Fruit fly (Drosophila melanogaster) whole organism, embryonic: ENCODE results near the gene Dbp73D.

Source experiments
- Awh ChIP-seq: fragments of 200-800 bp; sonication (Bioruptor generic); IDR thresholded peaks from 2 replicates; pipeline ENCODE4, ENCODE4 v1.3.6; 2022; ENCODE audit warnings: missing biosample characterization, missing genetic modification characterization
- CG10209 ChIP-seq: fragments of 200-800 bp; sonication (Bioruptor generic); optimal IDR thresholded peaks from 3 replicates; lab custom pipeline; 2017; ENCODE audit warnings: missing biosample characterization, mild to moderate bottlenecking, missing genetic modification characterization, missing genetic modification reagents
- CG10565 ChIP-seq: fragments of 200-800 bp; sonication (Bioruptor generic); optimal IDR thresholded peaks from 3 replicates; lab custom pipeline; 2016; ENCODE audit warnings: missing biosample characterization, mild to moderate bottlenecking, missing genetic modification characterization
- CG12155 ChIP-seq: fragments of 200-800 bp; sonication (Bioruptor generic); optimal IDR thresholded peaks from 3 replicates; lab custom pipeline; 2016; ENCODE audit warnings: missing biosample characterization, missing genetic modification characterization
- CG12744 ChIP-seq: fragments of 200-800 bp; sonication (Bioruptor generic); optimal IDR thresholded peaks from 2 replicates; lab custom pipeline; 2016; ENCODE audit warnings: missing biosample characterization, missing genetic modification characterization
- CG12769 ChIP-seq: fragments of 200-800 bp; sonication (Bioruptor generic); optimal IDR thresholded peaks from 2 replicates; lab custom pipeline; 2019; ENCODE audit warnings: missing biosample characterization, mild to moderate bottlenecking, missing genetic modification characterization, moderate library complexity
- CG13424 ChIP-seq: fragments of 200-800 bp; sonication (Bioruptor generic); optimal IDR thresholded peaks from 2 replicates; lab custom pipeline; 2019; ENCODE audit warnings: missing biosample characterization, mild to moderate bottlenecking, missing genetic modification characterization, moderate library complexity
- CG13775 ChIP-seq: fragments of 200-800 bp; sonication (Bioruptor generic); optimal IDR thresholded peaks from 3 replicates; lab custom pipeline; 2017; ENCODE audit warnings: missing biosample characterization, mild to moderate bottlenecking, missing genetic modification characterization
- CG18262 ChIP-seq: fragments of 200-800 bp; optimal IDR thresholded peaks from 3 replicates; lab custom pipeline; 2019; ENCODE audit warnings: missing biosample characterization, mild to moderate bottlenecking, missing genetic modification characterization, moderate library complexity
- CG18764 ChIP-seq: fragments of 200-800 bp; sonication (Bioruptor generic); optimal IDR thresholded peaks from 3 replicates; lab custom pipeline; 2016; ENCODE audit warnings: missing biosample characterization, missing genetic modification characterization
- CG2678 ChIP-seq: fragments of 200-800 bp; sonication (Bioruptor generic); optimal IDR thresholded peaks from 3 replicates; lab custom pipeline; 2019; ENCODE audit warnings: missing biosample characterization, mild to moderate bottlenecking, missing genetic modification characterization, moderate library complexity
- CG30020 ChIP-seq: fragments of 200-800 bp; optimal IDR thresholded peaks from 2 replicates; lab custom pipeline; 2019; ENCODE audit warnings: missing biosample characterization, mild to moderate bottlenecking, missing genetic modification characterization, moderate library complexity
- CG3995 ChIP-seq: fragments of 200-800 bp; sonication (Bioruptor generic); optimal IDR thresholded peaks from 3 replicates; lab custom pipeline; 2016; ENCODE audit warnings: missing biosample characterization, missing genetic modification characterization
- CG4282 ChIP-seq: fragments of 200-800 bp; sonication (Bioruptor generic); optimal IDR thresholded peaks from 2 replicates; lab custom pipeline; 2016; ENCODE audit warnings: missing biosample characterization, missing genetic modification characterization
- CG6254 ChIP-seq: fragments of 200-800 bp; sonication (Bioruptor generic); optimal IDR thresholded peaks from 3 replicates; lab custom pipeline; 2017; ENCODE audit warnings: mild to moderate bottlenecking, missing biosample characterization, missing genetic modification reagents, missing genetic modification characterization
- CG7357 ChIP-seq: fragments of 200-800 bp; sonication (Bioruptor generic); IDR thresholded peaks from 3 replicates; pipeline ENCODE4 v1.3.6; 2022; ENCODE audit warnings: missing biosample characterization, missing genetic modification characterization
- CG7372 ChIP-seq: fragments of 200-800 bp; sonication (Bioruptor generic); IDR thresholded peaks from 2 replicates; pipeline ENCODE4 v1.3.6; 2022; ENCODE audit warnings: missing biosample characterization, missing genetic modification characterization
- CG7556 ChIP-seq: fragments of 200-800 bp; sonication (Bioruptor generic); optimal IDR thresholded peaks from 2 replicates; lab custom pipeline; 2017; ENCODE audit warnings: missing biosample characterization, mild to moderate bottlenecking, missing genetic modification characterization
- CG7786 ChIP-seq: fragments of 200-800 bp; sonication (Bioruptor generic); optimal IDR thresholded peaks from 2 replicates; lab custom pipeline; 2016; ENCODE audit warnings: missing biosample characterization, missing genetic modification characterization
- CrebB ChIP-seq: fragments of 200-800 bp; sonication (Bioruptor generic); optimal IDR thresholded peaks from 3 replicates; lab custom pipeline; 2018; ENCODE audit warnings: missing biosample characterization, mild to moderate bottlenecking, missing genetic modification characterization
- Dek ChIP-seq: fragments of 200-800 bp; sonication (Bioruptor generic); optimal IDR thresholded peaks from 3 replicates; lab custom pipeline; 2019; ENCODE audit warnings: missing biosample characterization, mild to moderate bottlenecking, missing genetic modification characterization, moderate library complexity
- Dref ChIP-seq: fragments of 200-800 bp; sonication (Bioruptor generic); IDR thresholded peaks from 2 replicates; pipeline ENCODE4 v1.3.6; 2022; ENCODE audit warnings: missing biosample characterization, missing genetic modification characterization
- Nf-YB ChIP-seq: fragments of 200-800 bp; sonication (Bioruptor generic); optimal IDR thresholded peaks from 3 replicates; lab custom pipeline; 2019; ENCODE audit warnings: missing biosample characterization, mild to moderate bottlenecking, missing genetic modification characterization, moderate library complexity
- Poxn ChIP-seq: fragments of 200-800 bp; sonication (Bioruptor generic); IDR thresholded peaks from 2 replicates; pipeline ENCODE4 v1.3.6; 2022; ENCODE audit warnings: missing biosample characterization, missing genetic modification characterization
- Rx ChIP-seq: fragments of 200-800 bp; sonication (Bioruptor generic); IDR thresholded peaks from 2 replicates; pipeline ENCODE4 v1.3.6; 2022; ENCODE audit warnings: missing biosample characterization, missing genetic modification characterization
- Taf1 ChIP-seq: fragments of 200-800 bp; sonication (Bioruptor generic); IDR thresholded peaks from 2 replicates; pipeline ENCODE4 v1.3.6; 2022; ENCODE audit warnings: missing biosample characterization, missing genetic modification characterization
- YL-1 ChIP-seq: fragments of 200-800 bp; sonication (Bioruptor generic); optimal IDR thresholded peaks from 3 replicates; lab custom pipeline; 2017; ENCODE audit warnings: missing biosample characterization, mild to moderate bottlenecking, missing genetic modification characterization
- abd-A ChIP-seq: fragments of 200-800 bp; sonication (Bioruptor generic); optimal IDR thresholded peaks from 3 replicates; lab custom pipeline; 2019; ENCODE audit warnings: missing biosample characterization, mild to moderate bottlenecking, missing genetic modification characterization, moderate library complexity
- ase ChIP-seq: fragments of 200-800 bp; sonication (Bioruptor generic); IDR thresholded peaks from 3 replicates; pipeline ENCODE4 v1.3.6; 2022; ENCODE audit warnings: missing biosample characterization, missing genetic modification characterization
- cas ChIP-seq: fragments of 200-800 bp; sonication (Bioruptor generic); IDR thresholded peaks from 2 replicates; pipeline ENCODE4 v1.3.6; 2022; ENCODE audit warnings: missing biosample characterization, missing genetic modification characterization
- chn ChIP-seq: fragments of 200-800 bp; sonication (Bioruptor generic); optimal IDR thresholded peaks from 2 replicates; lab custom pipeline; 2016; ENCODE audit warnings: missing biosample characterization, missing genetic modification characterization
- corto ChIP-seq: fragments of 200-800 bp; sonication (Bioruptor generic); optimal IDR thresholded peaks from 2 replicates; lab custom pipeline; 2016; ENCODE audit warnings: missing biosample characterization, mild to moderate bottlenecking, missing genetic modification characterization, moderate library complexity
- croc ChIP-seq: fragments of 200-800 bp; sonication (Bioruptor generic); conservative IDR thresholded peaks from 3 replicates; pipeline ENCODE4 v1.3.6; 2022; ENCODE audit warnings: missing biosample characterization, missing genetic modification characterization
- da ChIP-seq: fragments of 200-800 bp; sonication (Bioruptor generic); optimal IDR thresholded peaks from 2 replicates; lab custom pipeline; 2016; ENCODE audit warnings: missing biosample characterization, missing genetic modification characterization
- en ChIP-seq: fragments of 200-800 bp; sonication (Bioruptor generic); optimal IDR thresholded peaks from 2 replicates; lab custom pipeline; 2016; ENCODE audit warnings: missing biosample characterization, missing genetic modification characterization
- ewg ChIP-seq: fragments of 200-800 bp; sonication (Bioruptor generic); optimal IDR thresholded peaks from 3 replicates; lab custom pipeline; 2017; ENCODE audit warnings: mild to moderate bottlenecking, missing biosample characterization, missing genetic modification reagents, missing genetic modification characterization
- hth ChIP-seq: fragments of >200 bp; optimal IDR thresholded peaks from 2 replicates; lab custom pipeline; 2017; ENCODE audit warnings: inconsistent platforms
- jumu ChIP-seq: fragments of 200-800 bp; sonication (Bioruptor generic); optimal IDR thresholded peaks from 3 replicates; lab custom pipeline; 2016; ENCODE audit warnings: missing biosample characterization, missing genetic modification characterization
- mirr ChIP-seq: fragments of 200-800 bp; sonication (Bioruptor generic); optimal IDR thresholded peaks from 3 replicates; lab custom pipeline; 2018; ENCODE audit warnings: missing biosample characterization, mild to moderate bottlenecking, missing genetic modification characterization
- pb ChIP-seq: fragments of 200-800 bp; sonication (Bioruptor generic); optimal IDR thresholded peaks from 3 replicates; lab custom pipeline; 2016; ENCODE audit warnings: missing biosample characterization, missing genetic modification characterization
- run ChIP-seq: fragments of 200-800 bp; sonication (Bioruptor generic); optimal IDR thresholded peaks from 3 replicates; lab custom pipeline; 2018; ENCODE audit warnings: missing biosample characterization, mild to moderate bottlenecking, missing genetic modification characterization
- sim ChIP-seq: fragments of 200-800 bp; sonication (Bioruptor generic); IDR thresholded peaks from 2 replicates; pipeline ENCODE4 v1.3.6; 2022; ENCODE audit warnings: missing biosample characterization, missing genetic modification characterization
- sisA ChIP-seq: fragments of 200-800 bp; sonication (Bioruptor generic); IDR thresholded peaks from 2 replicates; pipeline ENCODE4 v1.3.6; 2022; ENCODE audit warnings: missing biosample characterization, missing genetic modification characterization
- so ChIP-seq: fragments of 200-800 bp; sonication (Bioruptor generic); IDR thresholded peaks from 3 replicates; pipeline ENCODE4 v1.3.6; 2022; ENCODE audit warnings: missing biosample characterization, missing genetic modification characterization
- sr ChIP-seq: fragments of 200-800 bp; sonication (Bioruptor generic); IDR thresholded peaks from 3 replicates; pipeline ENCODE4 v1.3.6; 2022; ENCODE audit warnings: missing biosample characterization, missing genetic modification characterization
- ssp ChIP-seq: fragments of 200-800 bp; sonication (Bioruptor generic); IDR thresholded peaks from 2 replicates; pipeline ENCODE4 v1.3.6; 2022; ENCODE audit warnings: missing biosample characterization, missing genetic modification characterization
- tap ChIP-seq: fragments of 200-800 bp; optimal IDR thresholded peaks from 3 replicates; lab custom pipeline; 2019; ENCODE audit warnings: missing biosample characterization, mild to moderate bottlenecking, missing genetic modification characterization, moderate library complexity
- vnd ChIP-seq: fragments of 200-800 bp; sonication (Bioruptor generic); IDR thresholded peaks from 3 replicates; pipeline ENCODE4 v1.3.6; 2022; ENCODE audit warnings: missing biosample characterization, missing genetic modification characterization; ENCODE audit not compliant: partially characterized antibody
- wdn ChIP-seq: fragments of 200-800 bp; sonication (Bioruptor generic); IDR thresholded peaks from 2 replicates; pipeline ENCODE4 v1.3.6; 2022; ENCODE audit warnings: missing biosample characterization, missing genetic modification characterization
- wor ChIP-seq: fragments of 200-800 bp; sonication (Bioruptor generic); IDR thresholded peaks from 2 replicates; pipeline ENCODE4 v1.3.6; 2022; ENCODE audit warnings: missing biosample characterization, missing genetic modification characterization

Gene Dbp73D

dm6 chr3L:16765647-16766628, 35.3 kb upstream of the Dbp73D start, which contains the start of gene Nrt (continued):
- TF ChIP-seq CG12155 (GFP tag; lab: Kevin White, UChicago) = peak; percentile 12
- peak; percentile 4 for TF ChIP-seq corto (GFP tag; lab: Kevin White, UChicago)
- no peak for TF ChIP-seq mirr (GFP tag; lab: Kevin White, UChicago)
- TF ChIP-seq CG13424 = peak; percentile 83
- peak; percentile 19 for TF ChIP-seq Nf-YB
- no peak for TF ChIP-seq en
- TF ChIP-seq CG7357 (GFP tag; lab: Robert Waterston, UW) = no peak
- TF ChIP-seq CG2678 = peak; percentile 79
- TF ChIP-seq ase (GFP tag; lab: Robert Waterston, UW) = peak; percentile 22; the same call in 1 of the 3 replicates
- peak; percentile 27 for TF ChIP-seq run (tag; lab: Kevin White, UChicago)
- no peak for TF ChIP-seq Dref (GFP tag; lab: Robert Waterston, UW)
- no peak for TF ChIP-seq ssp
- TF ChIP-seq CG12744 (GFP tag; lab: Kevin White, UChicago) = no peak
- TF ChIP-seq CG13775 (GFP tag; lab: Kevin White, UChicago) = peak; percentile 57
- no peak for TF ChIP-seq ewg (GFP tag; lab: Kevin White, UChicago)
- TF ChIP-seq CG18262 (tag; lab: Kevin White, UChicago) = peak; percentile 73
- TF ChIP-seq CG7372 (GFP tag; lab: Robert Waterston, UW) = no peak
- TF ChIP-seq Taf1 (GFP tag; lab: Robert Waterston, UW) = peak; percentile 49; the same call in 1 of the 2 replicates
- peak; percentile 7 for TF ChIP-seq chn
- TF ChIP-seq CG7556 = peak; percentile 85
- TF ChIP-seq vnd = no peak
- no peak for TF ChIP-seq wdn
- peak; percentile 41 for TF ChIP-seq CG6254 (GFP tag; lab: Kevin White, UChicago)
- TF ChIP-seq CG3995 (GFP tag; lab: Kevin White, UChicago) = no peak
- TF ChIP-seq jumu (GFP tag; lab: Kevin White, UChicago) = no peak
- TF ChIP-seq Poxn = no peak
- TF ChIP-seq hth (lab: Kevin White, UChicago) = no peak
- no peak for TF ChIP-seq CG7786 (GFP tag; lab: Kevin White, UChicago)
- peak; percentile 48 for TF ChIP-seq Dek (tag; lab: Kevin White, UChicago)
- TF ChIP-seq CG18764 = peak; percentile 44
- TF ChIP-seq sr = no peak
- peak; percentile 49 for TF ChIP-seq CG30020 (tag; lab: Kevin White, UChicago)
- peak; percentile 43 for TF ChIP-seq CrebB
- TF ChIP-seq pb (GFP tag; lab: Kevin White, UChicago) = no peak
- no peak for TF ChIP-seq wor
- no peak for TF ChIP-seq CG4282 (GFP tag; lab: Kevin White, UChicago)
- no peak for TF ChIP-seq so (GFP tag; lab: Robert Waterston, UW)
- peak; percentile 47 for TF ChIP-seq CG12769 (tag; lab: Kevin White, UChicago)
- peak; percentile 18 for TF ChIP-seq abd-A (tag; lab: Kevin White, UChicago)
- TF ChIP-seq sisA (GFP tag; lab: Robert Waterston, UW) = peak; percentile 14; the same call in 1 of the 2 replicates
- TF ChIP-seq Rx = no peak
- TF ChIP-seq YL-1 (GFP tag; lab: Kevin White, UChicago) = peak; percentile 42
- peak; percentile 55 for TF ChIP-seq tap (tag; lab: Kevin White, UChicago)
- no peak for TF ChIP-seq CG10565 (GFP tag; lab: Kevin White, UChicago)
- TF ChIP-seq da (GFP tag; lab: Kevin White, UChicago) = no peak
- peak; percentile 57; the same call in 1 of the 2 replicates for TF ChIP-seq Awh (GFP tag; lab: Robert Waterston, UW)
- no peak for TF ChIP-seq croc (GFP tag; lab: Robert Waterston, UW)
- no peak for TF ChIP-seq cas (GFP tag; lab: Robert Waterston, UW)
- peak; percentile 41 for TF ChIP-seq CG10209
- no peak for TF ChIP-seq sim (GFP tag; lab: Robert Waterston, UW)
